Worm (Caenorhabditis elegans) whole organism, L2 larva: ENCODE results near the gene H10E21.4.

ENCODE experiments used
- C34F6.9 ChIP-seq: fragments of 150-350 bp; optimal IDR thresholded peaks from 2 replicates; lab custom pipeline; 2014; ENCODE audit warnings: missing biosample characterization, missing genetic modification characterization
- F13H6.1 ChIP-seq: sonication (generic microtip); optimal IDR thresholded peaks from 2 replicates; lab custom pipeline; 2016; ENCODE audit warnings: missing genetic modification characterization, missing compliant biosample characterization
- ZK546.5 ChIP-seq: sonication (generic microtip); optimal IDR thresholded peaks from 2 replicates; lab custom pipeline; 2017; ENCODE audit warnings: missing biosample characterization, missing genetic modification characterization
- alr-1 ChIP-seq: fragments of 150-350 bp; optimal IDR thresholded peaks from 2 replicates; lab custom pipeline; 2014; ENCODE audit warnings: missing biosample characterization, missing genetic modification characterization
- aly-2 ChIP-seq: fragments of 150-350 bp; optimal IDR thresholded peaks from 2 replicates; lab custom pipeline; 2014; ENCODE audit warnings: missing biosample characterization, missing genetic modification characterization
- ama-1 ChIP-seq: fragments of 150-350 bp; optimal IDR thresholded peaks from 2 replicates; lab custom pipeline; 2018; ENCODE audit warnings: inconsistent platforms
- blmp-1 ChIP-seq: sonication (generic microtip); optimal IDR thresholded peaks from 2 replicates; lab custom pipeline; 2017; ENCODE audit warnings: missing genetic modification characterization, mild to moderate bottlenecking, missing compliant biosample characterization, antibody characterized with exemption, moderate library complexity; ENCODE audit not compliant: insufficient read depth
- ceh-82 ChIP-seq: fragments of 150-350 bp; optimal IDR thresholded peaks from 2 replicates; lab custom pipeline; 2014; ENCODE audit warnings: missing biosample characterization, missing genetic modification characterization
- elt-3 ChIP-seq: sonication (generic microtip); optimal IDR thresholded peaks from 2 replicates; lab custom pipeline; 2017; ENCODE audit warnings: missing biosample characterization, missing genetic modification characterization
- fos-1 ChIP-seq: fragments of 150-350 bp; optimal IDR thresholded peaks from 2 replicates; lab custom pipeline; 2014; ENCODE audit warnings: missing biosample characterization, missing genetic modification characterization
- gmeb-1 ChIP-seq: fragments of 150-350 bp; optimal IDR thresholded peaks from 2 replicates; lab custom pipeline; 2014; ENCODE audit warnings: missing biosample characterization, missing genetic modification characterization
- lin-39 ChIP-seq: fragments of 150-350 bp; optimal IDR thresholded peaks from 2 replicates; lab custom pipeline; 2014; ENCODE audit warnings: missing biosample characterization, missing genetic modification reagents, missing genetic modification characterization
- lsy-2 ChIP-seq, 2 experiments: fragments of 150-350 bp in 1 of 2; sonication (generic microtip) in 1 of 2; optimal IDR thresholded peaks; 2 replicates each; lab custom pipeline; 2014 to 2017; ENCODE audit warnings: missing biosample characterization in 2 of 2, missing genetic modification characterization in 2 of 2
- mdl-1 ChIP-seq, 2 experiments: fragments of 150-350 bp in 1 of 2; sonication (generic microtip) in 1 of 2; optimal IDR thresholded peaks; 2 replicates each; lab custom pipeline; 2017; ENCODE audit warnings: missing biosample characterization in 2 of 2, missing genetic modification characterization in 2 of 2
- nhr-11 ChIP-seq: fragments of 150-350 bp; optimal IDR thresholded peaks from 2 replicates; lab custom pipeline; 2014; ENCODE audit warnings: missing biosample characterization, missing genetic modification characterization
- nhr-23 ChIP-seq: fragments of 150-350 bp; optimal IDR thresholded peaks from 2 replicates; lab custom pipeline; 2014; ENCODE audit warnings: missing biosample characterization, missing genetic modification reagents, missing genetic modification characterization
- nhr-6 ChIP-seq: fragments of 150-350 bp; optimal IDR thresholded peaks from 2 replicates; lab custom pipeline; 2014; ENCODE audit warnings: missing biosample characterization, missing genetic modification characterization
- snpc-4 ChIP-seq: fragments of 150-350 bp; optimal IDR thresholded peaks from 2 replicates; lab custom pipeline; 2014; ENCODE audit warnings: missing biosample characterization, missing genetic modification characterization
- unc-55 ChIP-seq: fragments of 150-350 bp; sonication (generic microtip); optimal IDR thresholded peaks from 3 replicates; lab custom pipeline; 2014; ENCODE audit warnings: missing biosample characterization, missing genetic modification reagents, missing genetic modification characterization
- unc-62 ChIP-seq: fragments of 150-350 bp; optimal IDR thresholded peaks from 2 replicates; lab custom pipeline; 2014; ENCODE audit warnings: missing biosample characterization, missing genetic modification reagents, missing genetic modification characterization
- ztf-11 ChIP-seq: sonication (generic microtip); optimal IDR thresholded peaks from 2 replicates; lab custom pipeline; 2017; ENCODE audit warnings: missing biosample characterization, missing genetic modification characterization

Gene H10E21.4

ce11 chrIII:14175-14574 is 5.3 kb downstream of the H10E21.4 start:
- no peak for TF ChIP-seq nhr-11 (tag; lab: Kevin White, UChicago)
- TF ChIP-seq ZK546.5 (tag; lab: Kevin White, UChicago), result no peak
- no peak for TF ChIP-seq unc-55 (GFP tag; lab: Kevin White, UChicago)
- TF ChIP-seq lsy-2 (tag; optimal IDR thresholded peaks at IDR 0.05; lab: Kevin White, UChicago), result no peak
- TF ChIP-seq ztf-11 (tag; lab: Kevin White, UChicago), result no peak
- no peak for TF ChIP-seq snpc-4
- TF ChIP-seq unc-62 (GFP tag; lab: Kevin White, UChicago), result no peak
- TF ChIP-seq ceh-82, result no peak
- TF ChIP-seq alr-1 (tag; lab: Kevin White, UChicago), result no peak
- no peak for TF ChIP-seq gmeb-1 (tag; lab: Kevin White, UChicago)
- TF ChIP-seq elt-3 (tag; lab: Kevin White, UChicago), result no peak
- TF ChIP-seq ama-1, result no peak
- no peak for TF ChIP-seq aly-2 (tag; lab: Kevin White, UChicago)
- no peak for TF ChIP-seq lin-39
- no peak for TF ChIP-seq blmp-1
- no peak for TF ChIP-seq F13H6.1 (tag; lab: Kevin White, UChicago)
- TF ChIP-seq nhr-6 (tag; lab: Kevin White, UChicago), result no peak
- TF ChIP-seq mdl-1 (tag; optimal IDR thresholded peaks at IDR 0.05; lab: Kevin White, UChicago), result no peak
- TF ChIP-seq C34F6.9 (tag; lab: Kevin White, UChicago), result no peak

ce11 chrIII:2919-3371 is 16.5 kb downstream of the H10E21.4 start, which contains the start of the genes fbxa-6, cTel54X.2 and npr-30:
TSS of gene fbxa-6 (minus strand) at chrIII:3097.
TSS of gene cTel54X.2 (plus strand) at chrIII:3278.
TSS of gene npr-30 (plus strand) at chrIII:3321.
- TF ChIP-seq nhr-23, result no peak
- peak; percentile 49 for TF ChIP-seq fos-1
